Worm (Caenorhabditis elegans) whole organism, L1 larva: ENCODE data around the gene W09D6.4.

Experiments
- C04F5.9 ChIP-seq: sonication (generic microtip); optimal IDR thresholded peaks from 2 replicates; lab custom pipeline; 2016; ENCODE audit warnings: missing genetic modification characterization, missing compliant biosample characterization
- aha-1 ChIP-seq: fragments of 150-350 bp; optimal IDR thresholded peaks from 2 replicates; lab custom pipeline; 2014; ENCODE audit warnings: missing biosample characterization, missing genetic modification characterization
- ceh-90 ChIP-seq: sonication (generic microtip); optimal IDR thresholded peaks from 2 replicates; lab custom pipeline; 2016; ENCODE audit warnings: missing genetic modification characterization, missing compliant biosample characterization
- dpl-1 ChIP-seq, 3 experiments: fragments of 150-350 bp in 2 of 3; sonication (generic microtip) in 1 of 3; optimal IDR thresholded peaks; 2 replicates each; lab custom pipeline; 2014 to 2017; ENCODE audit warnings: missing biosample characterization in 3 of 3, missing genetic modification characterization in 3 of 3, missing genetic modification reagents in 3 of 3
- efl-1 ChIP-seq, 4 experiments: fragments of 150-350 bp; optimal IDR thresholded peaks in 3 of 4; peaks in 1 of 4; 1 replicate in 1 of 4; 2 replicates in 3 of 4; lab custom pipeline; 2014; ENCODE audit warnings: missing biosample characterization in 2 of 4, missing genetic modification characterization in 2 of 4, missing genetic modification reagents in 2 of 4
- fkh-10 ChIP-seq: sonication (generic microtip); optimal IDR thresholded peaks from 2 replicates; lab custom pipeline; 2017; ENCODE audit warnings: missing biosample characterization, missing genetic modification reagents, missing genetic modification characterization
- fkh-4 ChIP-seq: sonication (generic microtip); optimal IDR thresholded peaks from 2 replicates; lab custom pipeline; 2016; ENCODE audit warnings: missing compliant biosample characterization, missing genetic modification characterization, borderline replicate concordance
- fkh-8 ChIP-seq: sonication (generic microtip); optimal IDR thresholded peaks from 2 replicates; lab custom pipeline; 2016; ENCODE audit warnings: mild to moderate bottlenecking, missing genetic modification characterization, missing compliant biosample characterization
- hlh-17 ChIP-seq: fragments of 200-800 bp; sonication (Bioruptor generic); optimal IDR thresholded peaks from 2 replicates; lab custom pipeline; 2018; ENCODE audit warnings: missing genetic modification characterization, mild to moderate bottlenecking, missing compliant biosample characterization, moderate library complexity, borderline replicate concordance
- hlh-4 ChIP-seq: sonication (generic microtip); optimal IDR thresholded peaks from 2 replicates; lab custom pipeline; 2016; ENCODE audit warnings: mild to moderate bottlenecking, missing genetic modification characterization, missing compliant biosample characterization
- irx-1 ChIP-seq: sonication (generic microtip); optimal IDR thresholded peaks from 2 replicates; lab custom pipeline; 2016; ENCODE audit warnings: missing genetic modification characterization, missing compliant biosample characterization
- isw-1 ChIP-seq: fragments of 200-800 bp; sonication (Bioruptor generic); IDR thresholded peaks from 2 replicates; pipeline ENCODE4 v1.3.6; 2022; ENCODE audit warnings: missing genetic modification characterization, missing compliant biosample characterization
- lin-39 ChIP-seq: fragments of 150-350 bp; optimal IDR thresholded peaks from 2 replicates; lab custom pipeline; 2014; ENCODE audit warnings: missing biosample characterization, missing genetic modification reagents, missing genetic modification characterization
- lsy-2 ChIP-seq, 2 experiments: fragments of 150-350 bp; optimal IDR thresholded peaks; 2 replicates each; lab custom pipeline; 2014; ENCODE audit warnings: missing biosample characterization in 2 of 2, missing genetic modification characterization in 2 of 2
- mab-9 ChIP-seq: fragments of 200-800 bp; sonication (Bioruptor generic); IDR thresholded peaks from 2 replicates; pipeline ENCODE4 v1.3.6; 2022; ENCODE audit warnings: missing genetic modification reagents, missing genetic modification characterization, missing compliant biosample characterization
- mdl-1 ChIP-seq, 2 experiments: fragments of 150-350 bp; optimal IDR thresholded peaks; 2 replicates each; lab custom pipeline; 2014 to 2017; ENCODE audit warnings: missing biosample characterization in 2 of 2, missing genetic modification characterization in 2 of 2, inconsistent platforms in 1 of 2
- mep-1 ChIP-seq: fragments of 150-350 bp; optimal IDR thresholded peaks from 2 replicates; lab custom pipeline; 2014; ENCODE audit warnings: missing biosample characterization, missing genetic modification characterization
- nhr-12 ChIP-seq: sonication (generic microtip); optimal IDR thresholded peaks from 2 replicates; lab custom pipeline; 2017; ENCODE audit warnings: missing biosample characterization, missing genetic modification characterization
- nhr-20 ChIP-seq: sonication (generic microtip); optimal IDR thresholded peaks from 2 replicates; lab custom pipeline; 2016; ENCODE audit warnings: mild to moderate bottlenecking, missing genetic modification characterization, missing compliant biosample characterization
- nhr-237 ChIP-seq: fragments of 150-350 bp; optimal IDR thresholded peaks from 2 replicates; lab custom pipeline; 2014; ENCODE audit warnings: missing biosample characterization, missing genetic modification characterization
- nhr-71 ChIP-seq: sonication (generic microtip); optimal IDR thresholded peaks from 2 replicates; lab custom pipeline; 2016; ENCODE audit warnings: mild to moderate bottlenecking, missing genetic modification characterization, moderate library complexity, missing compliant biosample characterization
- nhr-77 ChIP-seq: fragments of 150-350 bp; optimal IDR thresholded peaks from 2 replicates; lab custom pipeline; 2014; ENCODE audit warnings: missing biosample characterization, missing genetic modification characterization
- nhr-90 ChIP-seq: sonication (generic microtip); optimal IDR thresholded peaks from 2 replicates; lab custom pipeline; 2016; ENCODE audit warnings: mild to moderate bottlenecking, missing genetic modification characterization, missing compliant biosample characterization; ENCODE audit not compliant: poor library complexity
- skn-1 ChIP-seq: fragments of 150-350 bp; optimal IDR thresholded peaks from 2 replicates; lab custom pipeline; 2014; ENCODE audit warnings: missing biosample characterization, missing genetic modification characterization
- sup-37 ChIP-seq: fragments of 200-800 bp; sonication (Bioruptor generic); optimal IDR thresholded peaks from 2 replicates; lab custom pipeline; 2018; ENCODE audit warnings: mild to moderate bottlenecking, missing genetic modification characterization, missing compliant biosample characterization
- unc-30 ChIP-seq: sonication (generic microtip); optimal IDR thresholded peaks from 2 replicates; lab custom pipeline; 2017; ENCODE audit warnings: missing biosample characterization, missing genetic modification characterization
- unc-86 ChIP-seq: sonication (generic microtip); optimal IDR thresholded peaks from 2 replicates; lab custom pipeline; 2016; ENCODE audit warnings: missing genetic modification characterization, missing compliant biosample characterization
- unc-98 ChIP-seq: fragments of 200-800 bp; sonication (Bioruptor generic); IDR thresholded peaks from 2 replicates; pipeline ENCODE4 v1.3.6; 2022; ENCODE audit warnings: missing genetic modification characterization, missing compliant biosample characterization
- vab-15 ChIP-seq: sonication (generic microtip); optimal IDR thresholded peaks from 2 replicates; lab custom pipeline; 2017; ENCODE audit warnings: missing genotype, mild to moderate bottlenecking, missing genetic modification characterization, missing compliant biosample characterization
- zag-1 ChIP-seq: fragments of 150-350 bp; optimal IDR thresholded peaks from 2 replicates; lab custom pipeline; 2014; ENCODE audit warnings: missing biosample characterization, missing genetic modification characterization
- ztf-11 ChIP-seq, 2 experiments: sonication (generic microtip); optimal IDR thresholded peaks; 2 replicates each; lab custom pipeline; 2016 to 2017; ENCODE audit warnings: missing genetic modification characterization in 2 of 2, missing biosample characterization in 1 of 2, missing compliant biosample characterization in 1 of 2

Gene W09D6.4

ce11 chrIII:11066691-11067090 is 12.9 kb upstream of the W09D6.4 start (continued):
- TF ChIP-seq dpl-1 (GFP tag; optimal IDR thresholded peaks at IDR 0.05; lab: Kevin White, UChicago) (peak; percentile 58 to 78 (median 77)), lin-39 (peak; percentile 81), fkh-8 (peak; percentile 61), isw-1 (GFP tag; lab: Robert Waterston, UW) (peak; percentile 66)

DNA sequence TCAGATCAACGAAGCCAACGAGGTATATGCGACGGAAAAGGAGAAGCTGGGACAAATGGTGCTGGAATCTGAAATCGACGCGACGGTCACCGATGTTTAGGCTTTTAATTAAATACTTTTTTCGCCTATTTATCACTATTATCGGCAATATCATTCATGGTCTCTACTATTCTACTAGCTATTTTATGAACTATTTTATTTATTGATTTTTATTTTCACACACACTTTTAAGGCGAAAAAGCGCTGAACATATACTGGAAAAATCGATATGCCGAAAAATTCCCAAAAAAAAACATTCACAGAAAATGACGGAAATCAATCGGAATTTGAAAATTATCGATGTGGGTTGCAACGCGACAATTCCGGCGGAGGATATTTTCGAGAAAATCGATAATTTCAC is 11.0 kb upstream of the W09D6.4 start, which contains the start of gene W09D6.1:
Gene W09D6.1 (plus strand): TSS at position 301 of the 400 bp plus-strand sequence.
- TF ChIP-seq skn-1 (tag; lab: Kevin White, UChicago) (no peak), efl-1 (optimal IDR thresholded peaks at IDR 0.05; lab: Kevin White, UChicago) (no peak), efl-1 (GFP tag; optimal IDR thresholded peaks at IDR 0.05 in 1 of 2; lab: Kevin White, UChicago) (peak in 1 of 2 experiments; percentile 33), hlh-4 (tag; lab: Kevin White, UChicago) (no peak)

- TF ChIP-seq nhr-20 = no peak
- TF ChIP-seq efl-1 (optimal IDR thresholded peaks at IDR 0.05; lab: Kevin White, UChicago) = no peak
- TF ChIP-seq efl-1 (GFP tag; optimal IDR thresholded peaks at IDR 0.05 in 1 of 2; lab: Kevin White, UChicago) = peak in 1 of 2 experiments; percentile 16
- TF ChIP-seq, all 84 proteins: peak for 1
Measured at ce11 chrIII:11069265-11069664, 10.3 kb upstream of the W09D6.4 start.

DNA sequence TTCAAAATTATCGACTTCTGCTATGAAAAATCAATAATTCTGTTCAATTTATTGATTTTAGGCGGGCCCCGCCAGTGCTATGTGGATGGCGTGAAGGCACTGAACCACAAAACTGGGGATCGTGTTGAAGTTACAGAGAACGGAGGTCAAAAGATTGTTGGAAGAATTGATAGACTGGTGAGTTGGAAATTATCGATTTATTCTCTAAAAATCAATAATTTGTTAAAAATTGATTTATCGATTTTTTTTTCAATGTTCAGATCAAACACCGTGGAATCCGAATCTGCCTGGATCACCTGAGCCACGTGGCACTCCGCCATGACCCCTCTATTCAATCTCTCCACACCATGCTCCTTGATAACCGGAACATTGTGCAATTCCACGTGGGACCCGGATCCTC is 9.3 kb upstream of the W09D6.4 start:
- TF ChIP-seq vab-15 (tag; lab: Kevin White, UChicago) (no peak), fkh-8 (no peak), hlh-4 (tag; lab: Kevin White, UChicago) (no peak), nhr-71 (tag; lab: Kevin White, UChicago) (no peak), lsy-2 (tag; optimal IDR thresholded peaks at IDR 0.05; lab: Kevin White, UChicago) (no peak), ztf-11 (tag; optimal IDR thresholded peaks at IDR 0.05; lab: Kevin White, UChicago) (no peak), C04F5.9 (tag; lab: Kevin White, UChicago) (no peak), nhr-12 (tag; lab: Kevin White, UChicago) (no peak), fkh-10 (GFP tag; lab: Kevin White, UChicago) (no peak), nhr-237 (no peak), unc-98 (GFP tag; lab: Robert Waterston, UW) (no peak), skn-1 (tag; lab: Kevin White, UChicago) (no peak), mab-9 (GFP tag; lab: Robert Waterston, UW) (no peak), aha-1 (tag; lab: Kevin White, UChicago) (no peak)

DNA sequence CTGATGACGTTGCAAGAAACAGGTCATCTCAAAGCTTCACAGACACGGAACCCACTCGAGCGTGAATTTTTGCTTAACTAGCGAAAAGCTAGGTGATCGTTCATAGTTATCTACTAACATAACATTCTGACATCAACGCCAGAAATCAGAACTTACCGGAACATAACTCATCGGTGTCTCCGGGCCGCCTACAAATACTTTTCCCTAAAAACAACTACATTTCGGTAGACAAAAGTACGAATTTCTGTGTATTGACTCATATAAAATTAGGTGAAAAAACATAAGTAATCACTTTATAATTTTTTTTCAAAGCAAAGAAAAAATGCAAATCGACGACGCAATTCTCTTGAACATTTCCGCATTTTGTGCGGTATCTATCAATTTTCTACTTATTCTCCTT is 5.3 kb upstream of the W09D6.4 start, which contains the start of gene str-261:
Gene str-261 (plus strand): TSS at position 301 of the 400 bp plus-strand sequence.
- no peak for TF ChIP-seq hlh-4 (tag; lab: Kevin White, UChicago)
- TF ChIP-seq nhr-90 (tag; lab: Kevin White, UChicago) = no peak
- TF ChIP-seq efl-1 (optimal IDR thresholded peaks at IDR 0.05; lab: Kevin White, UChicago) = no peak
- TF ChIP-seq efl-1 (GFP tag; optimal IDR thresholded peaks at IDR 0.05 in 1 of 2; lab: Kevin White, UChicago) = peak in 1 of 2 experiments; percentile 13
- TF ChIP-seq zag-1 (tag; lab: Kevin White, UChicago) = no peak

DNA sequence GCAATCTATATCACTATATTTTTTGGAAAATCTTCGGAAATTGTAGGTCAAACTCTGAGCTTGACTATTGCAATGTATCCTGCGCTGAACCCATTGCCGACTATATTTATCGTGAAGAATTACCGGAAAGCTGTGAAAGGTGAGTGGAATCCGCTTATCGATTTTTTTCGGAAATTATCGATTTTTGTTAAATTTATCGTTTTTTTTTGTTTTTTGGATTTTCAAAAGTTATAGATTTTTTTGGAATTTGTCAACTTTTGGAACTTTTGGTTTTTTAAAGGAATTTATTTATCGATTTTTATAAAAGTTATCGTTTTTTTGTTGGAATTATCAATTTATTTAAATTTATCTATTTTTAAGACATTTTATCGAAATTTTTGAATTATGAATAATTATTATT is 2.8 kb upstream of the W09D6.4 start:
- no peak for TF ChIP-seq nhr-77 (tag; lab: Kevin White, UChicago)
- TF ChIP-seq, all 84 proteins: peak for 0

DNA sequence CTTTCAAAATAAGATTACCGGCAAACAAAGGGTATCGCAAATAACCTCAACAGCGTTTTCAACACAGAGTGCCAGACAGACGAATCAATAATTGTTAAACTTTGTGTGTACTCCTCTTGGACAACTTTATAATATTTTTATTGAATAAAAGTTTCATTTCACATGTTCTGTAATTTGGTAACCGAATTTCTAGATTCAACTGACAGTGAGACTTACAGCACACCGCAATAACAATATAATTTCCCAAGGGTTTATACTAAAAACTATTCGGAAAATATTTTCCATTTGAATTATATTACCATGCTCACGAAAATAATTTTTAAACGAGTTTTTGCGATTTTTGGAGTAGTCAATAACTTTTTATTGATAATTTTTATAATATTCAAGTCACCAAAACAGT is 2.1 kb upstream of the W09D6.4 start, which contains the start of gene str-246:
Gene str-246 (plus strand): TSS at position 301 of the 400 bp plus-strand sequence.
- TF ChIP-seq fkh-4 (no peak), skn-1 (tag; lab: Kevin White, UChicago) (no peak), mep-1 (no peak), irx-1 (tag; lab: Kevin White, UChicago) (no peak), nhr-237 (no peak), nhr-77 (tag; lab: Kevin White, UChicago) (no peak), unc-86 (tag; lab: Kevin White, UChicago) (no peak), nhr-12 (tag; lab: Kevin White, UChicago) (no peak), nhr-71 (tag; lab: Kevin White, UChicago) (no peak), hlh-17 (GFP tag; lab: Kevin White, UChicago) (no peak), lin-39 (no peak), lsy-2 (tag; optimal IDR thresholded peaks at IDR 0.05; lab: Kevin White, UChicago) (no peak), ceh-90 (tag; lab: Kevin White, UChicago) (no peak), mdl-1 (tag; optimal IDR thresholded peaks at IDR 0.05; lab: Kevin White, UChicago) (no peak), unc-30 (no peak), sup-37 (GFP tag; lab: Kevin White, UChicago) (no peak)
